Worm (Caenorhabditis elegans) whole organism, L2 larva: ENCODE measurements around the gene ptr-13.

Experiments
- C34F6.9 ChIP-seq: fragments of 150-350 bp; optimal IDR thresholded peaks from 2 replicates; lab custom pipeline; 2014; ENCODE audit warnings: missing biosample characterization, missing genetic modification characterization
- F13H6.1 ChIP-seq: sonication (generic microtip); optimal IDR thresholded peaks from 2 replicates; lab custom pipeline; 2016; ENCODE audit warnings: missing genetic modification characterization, missing compliant biosample characterization
- R02D3.7 ChIP-seq: fragments of 150-350 bp; optimal IDR thresholded peaks from 2 replicates; lab custom pipeline; 2014; ENCODE audit warnings: missing biosample characterization, missing genetic modification characterization
- Y55F3AM.14 ChIP-seq: fragments of 200-800 bp; sonication (Bioruptor generic); optimal IDR thresholded peaks from 2 replicates; lab custom pipeline; 2018; ENCODE audit warnings: mild to moderate bottlenecking, missing genetic modification characterization, missing compliant biosample characterization
- aly-2 ChIP-seq: fragments of 150-350 bp; optimal IDR thresholded peaks from 2 replicates; lab custom pipeline; 2014; ENCODE audit warnings: missing biosample characterization, missing genetic modification characterization
- ama-1 ChIP-seq: fragments of 150-350 bp; optimal IDR thresholded peaks from 2 replicates; lab custom pipeline; 2018; ENCODE audit warnings: inconsistent platforms
- blmp-1 ChIP-seq: sonication (generic microtip); optimal IDR thresholded peaks from 2 replicates; lab custom pipeline; 2017; ENCODE audit warnings: missing genetic modification characterization, mild to moderate bottlenecking, missing compliant biosample characterization, antibody characterized with exemption, moderate library complexity; ENCODE audit not compliant: insufficient read depth
- ceh-16 ChIP-seq: fragments of 150-350 bp; optimal IDR thresholded peaks from 2 replicates; lab custom pipeline; 2014; ENCODE audit warnings: missing biosample characterization, missing genetic modification characterization
- ceh-82 ChIP-seq: fragments of 150-350 bp; optimal IDR thresholded peaks from 2 replicates; lab custom pipeline; 2014; ENCODE audit warnings: missing biosample characterization, missing genetic modification characterization
- crh-2 ChIP-seq: sonication (generic microtip); optimal IDR thresholded peaks from 2 replicates; lab custom pipeline; 2017; ENCODE audit warnings: missing biosample characterization, missing genetic modification characterization
- dmd-4 ChIP-seq: sonication (generic microtip); optimal IDR thresholded peaks from 2 replicates; lab custom pipeline; 2017; ENCODE audit warnings: missing biosample characterization, missing genetic modification characterization
- egl-27 ChIP-seq: sonication (generic microtip); optimal IDR thresholded peaks from 3 replicates; lab custom pipeline; 2017; ENCODE audit warnings: missing biosample characterization, missing genetic modification reagents, missing genetic modification characterization
- elt-1 ChIP-seq: fragments of 150-350 bp; optimal IDR thresholded peaks from 2 replicates; lab custom pipeline; 2014; ENCODE audit warnings: missing biosample characterization, missing genetic modification characterization
- elt-3 ChIP-seq: sonication (generic microtip); optimal IDR thresholded peaks from 2 replicates; lab custom pipeline; 2017; ENCODE audit warnings: missing biosample characterization, missing genetic modification characterization
- fos-1 ChIP-seq: fragments of 150-350 bp; optimal IDR thresholded peaks from 2 replicates; lab custom pipeline; 2014; ENCODE audit warnings: missing biosample characterization, missing genetic modification characterization
- gmeb-1 ChIP-seq: fragments of 150-350 bp; optimal IDR thresholded peaks from 2 replicates; lab custom pipeline; 2014; ENCODE audit warnings: missing biosample characterization, missing genetic modification characterization
- lin-11 ChIP-seq: fragments of 150-350 bp; sonication (generic microtip); optimal IDR thresholded peaks from 2 replicates; lab custom pipeline; 2014; ENCODE audit warnings: missing biosample characterization, missing genetic modification characterization, inconsistent platforms, mixed read lengths
- lin-13 ChIP-seq: fragments of 150-350 bp; optimal IDR thresholded peaks from 2 replicates; lab custom pipeline; 2014; ENCODE audit warnings: missing biosample characterization, missing genetic modification reagents, missing genetic modification characterization
- lin-39 ChIP-seq: fragments of 150-350 bp; optimal IDR thresholded peaks from 2 replicates; lab custom pipeline; 2014; ENCODE audit warnings: missing biosample characterization, missing genetic modification reagents, missing genetic modification characterization
- lsy-2 ChIP-seq, 2 experiments: fragments of 150-350 bp in 1 of 2; sonication (generic microtip) in 1 of 2; optimal IDR thresholded peaks; 2 replicates each; lab custom pipeline; 2014 to 2017; ENCODE audit warnings: missing biosample characterization in 2 of 2, missing genetic modification characterization in 2 of 2
- mab-5 ChIP-seq: fragments of 150-350 bp; optimal IDR thresholded peaks from 2 replicates; lab custom pipeline; 2014; ENCODE audit warnings: missing biosample characterization, missing genetic modification characterization
- mbf-1 ChIP-seq: sonication (generic microtip); optimal IDR thresholded peaks from 2 replicates; lab custom pipeline; 2017; ENCODE audit warnings: missing biosample characterization, missing genetic modification characterization
- mdl-1 ChIP-seq, 2 experiments: fragments of 150-350 bp in 1 of 2; sonication (generic microtip) in 1 of 2; optimal IDR thresholded peaks; 2 replicates each; lab custom pipeline; 2017; ENCODE audit warnings: missing biosample characterization in 2 of 2, missing genetic modification characterization in 2 of 2
- nhr-10 ChIP-seq: sonication (generic microtip); optimal IDR thresholded peaks from 2 replicates; lab custom pipeline; 2017; ENCODE audit warnings: missing biosample characterization, missing genetic modification characterization
- nhr-11 ChIP-seq: fragments of 150-350 bp; optimal IDR thresholded peaks from 2 replicates; lab custom pipeline; 2014; ENCODE audit warnings: missing biosample characterization, missing genetic modification characterization
- nhr-129 ChIP-seq: fragments of 150-350 bp; optimal IDR thresholded peaks from 2 replicates; lab custom pipeline; 2014; ENCODE audit warnings: missing biosample characterization, missing genetic modification characterization
- nhr-21 ChIP-seq: fragments of 150-350 bp; optimal IDR thresholded peaks from 2 replicates; lab custom pipeline; 2014; ENCODE audit warnings: missing biosample characterization, missing genetic modification characterization
- nhr-23 ChIP-seq: fragments of 150-350 bp; optimal IDR thresholded peaks from 2 replicates; lab custom pipeline; 2014; ENCODE audit warnings: missing biosample characterization, missing genetic modification reagents, missing genetic modification characterization
- nhr-237 ChIP-seq: fragments of 150-350 bp; optimal IDR thresholded peaks from 2 replicates; lab custom pipeline; 2014; ENCODE audit warnings: missing biosample characterization, missing genetic modification characterization
- nhr-25 ChIP-seq: fragments of 150-350 bp; sonication (generic microtip); optimal IDR thresholded peaks from 3 replicates; lab custom pipeline; 2014; ENCODE audit warnings: missing biosample characterization, missing genetic modification characterization
- nhr-6 ChIP-seq: fragments of 150-350 bp; optimal IDR thresholded peaks from 2 replicates; lab custom pipeline; 2014; ENCODE audit warnings: missing biosample characterization, missing genetic modification characterization
- nhr-77 ChIP-seq: fragments of 150-350 bp; optimal IDR thresholded peaks from 2 replicates; lab custom pipeline; 2014; ENCODE audit warnings: missing biosample characterization, missing genetic modification characterization
- peb-1 ChIP-seq: fragments of 150-350 bp; optimal IDR thresholded peaks from 2 replicates; lab custom pipeline; 2014; ENCODE audit warnings: missing biosample characterization, missing genetic modification characterization
- sma-3 ChIP-seq: sonication (generic microtip); optimal IDR thresholded peaks from 2 replicates; lab custom pipeline; 2016; ENCODE audit warnings: missing genetic modification reagents, missing genetic modification characterization, missing compliant biosample characterization
- sma-9 ChIP-seq, 2 experiments: fragments of 150-350 bp in 1 of 2; sonication (generic microtip) in 1 of 2; optimal IDR thresholded peaks; 2 replicates each; lab custom pipeline; 2014 to 2016; ENCODE audit warnings: missing genetic modification characterization in 2 of 2, mild to moderate bottlenecking in 1 of 2, missing biosample characterization in 1 of 2, missing compliant biosample characterization in 1 of 2, missing genetic modification reagents in 1 of 2, moderate library complexity in 1 of 2
- snpc-4 ChIP-seq: fragments of 150-350 bp; optimal IDR thresholded peaks from 2 replicates; lab custom pipeline; 2014; ENCODE audit warnings: missing biosample characterization, missing genetic modification characterization
- unc-55 ChIP-seq: fragments of 150-350 bp; sonication (generic microtip); optimal IDR thresholded peaks from 3 replicates; lab custom pipeline; 2014; ENCODE audit warnings: missing biosample characterization, missing genetic modification reagents, missing genetic modification characterization
- unc-62 ChIP-seq: fragments of 150-350 bp; optimal IDR thresholded peaks from 2 replicates; lab custom pipeline; 2014; ENCODE audit warnings: missing biosample characterization, missing genetic modification reagents, missing genetic modification characterization
- zag-1 ChIP-seq: fragments of 150-350 bp; optimal IDR thresholded peaks from 2 replicates; lab custom pipeline; 2014; ENCODE audit warnings: missing biosample characterization, missing genetic modification characterization
- ztf-1 ChIP-seq: fragments of 200-800 bp; sonication (Bioruptor generic); conservative IDR thresholded peaks from 2 replicates; pipeline ENCODE4 v1.3.6; 2022; ENCODE audit warnings: missing genetic modification characterization, missing compliant biosample characterization
- ztf-11 ChIP-seq: sonication (generic microtip); optimal IDR thresholded peaks from 2 replicates; lab custom pipeline; 2017; ENCODE audit warnings: missing biosample characterization, missing genetic modification characterization

ptr-13 gene

DNA sequence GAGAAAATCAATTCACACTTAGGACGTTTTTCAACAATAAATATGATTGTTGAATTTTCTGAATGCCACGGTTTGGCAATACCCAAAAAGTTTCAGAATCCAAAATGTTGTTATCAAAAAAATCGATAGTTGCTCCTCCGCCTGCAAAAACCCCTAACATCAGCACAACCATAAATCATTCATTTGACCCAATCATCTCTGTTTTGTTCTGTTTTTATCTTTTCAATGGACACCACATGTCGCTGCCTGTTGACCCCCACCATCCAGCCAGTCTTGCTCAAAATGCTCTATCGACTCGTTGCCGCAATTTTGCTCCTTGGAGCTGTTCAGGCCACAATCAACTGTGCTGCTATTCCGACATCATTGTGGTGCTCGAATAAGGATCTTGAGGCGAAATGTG lies 25.7 kb upstream of the ptr-13 start, which contains the start of gene F37H8.5:
TSS of gene F37H8.5 (plus strand) at position 181 of the 400 bp plus-strand sequence.
- TF ChIP-seq mab-5 (tag; lab: Kevin White, UChicago) (peak; percentile 22), egl-27 (no peak)

DNA sequence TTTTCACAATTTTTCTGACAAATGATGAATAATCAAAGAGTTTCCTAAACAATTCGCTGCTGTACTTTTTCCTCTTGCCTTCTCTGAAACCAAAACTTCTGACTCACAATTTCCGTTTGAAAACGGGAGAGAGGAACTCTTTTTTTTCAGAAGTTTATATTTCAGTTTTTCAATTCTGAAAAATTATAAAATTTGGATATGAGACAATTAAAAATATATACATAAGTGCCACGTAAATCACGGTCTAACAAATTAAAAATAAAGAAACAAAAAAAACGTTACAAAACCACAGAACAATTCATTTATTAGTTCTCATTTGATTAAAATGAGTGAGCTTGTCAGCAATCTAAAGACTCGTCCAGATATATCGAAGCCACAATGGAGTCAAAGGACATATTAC lies 23.4 kb upstream of the ptr-13 start, which contains the start of gene sfxn-1.2:
TSS of gene sfxn-1.2 (plus strand) at position 301 of the 400 bp plus-strand sequence.
- no peak for TF ChIP-seq ama-1 (lab: Kevin White, UChicago)
- TF ChIP-seq elt-1 (tag; lab: Kevin White, UChicago), result no peak
- no peak for TF ChIP-seq mab-5 (tag; lab: Kevin White, UChicago)
- no peak for TF ChIP-seq ceh-82 (tag; lab: Kevin White, UChicago)
- no peak for TF ChIP-seq lin-11 (tag; lab: Kevin White, UChicago)
- TF ChIP-seq fos-1 (tag; lab: Kevin White, UChicago), result no peak
- no peak for TF ChIP-seq sma-3 (GFP tag; lab: Kevin White, UChicago)
- TF ChIP-seq nhr-237, result no peak
- no peak for TF ChIP-seq unc-55 (GFP tag; lab: Kevin White, UChicago)
- no peak for TF ChIP-seq crh-2
- no peak for TF ChIP-seq elt-3 (tag; lab: Kevin White, UChicago)

DNA sequence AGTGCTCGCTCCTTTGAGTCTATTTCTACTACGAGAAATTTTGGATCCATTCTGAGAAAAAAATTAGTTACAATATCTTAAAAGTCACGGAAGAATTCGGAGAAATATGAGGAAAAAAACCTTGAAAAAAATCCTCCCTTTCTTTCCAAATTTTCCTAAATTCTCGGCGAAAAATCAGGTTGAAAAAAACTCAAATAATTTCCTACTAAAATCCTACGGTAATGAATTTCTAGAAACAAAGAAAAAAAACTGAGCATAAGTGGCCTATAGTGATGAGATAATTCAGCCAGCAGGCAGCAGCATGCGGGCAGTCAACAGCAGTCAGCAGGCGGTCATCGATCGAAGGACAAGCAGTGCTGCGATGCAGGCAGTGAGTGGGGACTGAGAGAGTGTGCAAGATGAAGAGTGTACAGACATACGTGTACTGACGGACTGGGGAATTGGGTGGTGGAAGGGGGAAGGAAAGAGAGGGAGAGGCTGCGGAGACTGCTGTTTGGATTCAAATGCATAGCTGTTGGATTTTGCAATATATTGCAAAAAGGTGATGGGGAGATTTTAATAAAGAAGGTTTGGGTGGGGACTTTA lies 22.6 kb upstream of the ptr-13 start, which contains the start of gene lir-3:
TSS of gene lir-3 (minus strand) at position 51 of the 585 bp plus-strand sequence.
- TF ChIP-seq blmp-1, result no peak
- TF ChIP-seq lin-39, result no peak
- no peak for TF ChIP-seq zag-1 (tag; lab: Kevin White, UChicago)
- TF ChIP-seq nhr-10 (tag; lab: Kevin White, UChicago), result no peak
- peak; percentile 52 for TF ChIP-seq C34F6.9 (tag; lab: Kevin White, UChicago)
- TF ChIP-seq unc-55 (GFP tag; lab: Kevin White, UChicago), result peak; percentile 36
- TF ChIP-seq ama-1 (lab: Kevin White, UChicago), result no peak
- TF ChIP-seq snpc-4, result no peak
- no peak for TF ChIP-seq Y55F3AM.14 (GFP tag; lab: Kevin White, UChicago)
- peak; percentile 21 for TF ChIP-seq nhr-129 (tag; lab: Kevin White, UChicago)
- TF ChIP-seq F13H6.1 (tag; lab: Kevin White, UChicago), result peak; percentile 24
- no peak for TF ChIP-seq R02D3.7 (tag; lab: Kevin White, UChicago)
- TF ChIP-seq sma-9 (GFP tag; optimal IDR thresholded peaks at IDR 0.05; lab: Kevin White, UChicago), result peak; percentile 7
- TF ChIP-seq sma-9 (tag; optimal IDR thresholded peaks at IDR 0.05; lab: Kevin White, UChicago), result no peak
- TF ChIP-seq lsy-2 (tag; optimal IDR thresholded peaks at IDR 0.05; lab: Kevin White, UChicago), result peak in 1 of 2 experiments; percentile 37

DNA sequence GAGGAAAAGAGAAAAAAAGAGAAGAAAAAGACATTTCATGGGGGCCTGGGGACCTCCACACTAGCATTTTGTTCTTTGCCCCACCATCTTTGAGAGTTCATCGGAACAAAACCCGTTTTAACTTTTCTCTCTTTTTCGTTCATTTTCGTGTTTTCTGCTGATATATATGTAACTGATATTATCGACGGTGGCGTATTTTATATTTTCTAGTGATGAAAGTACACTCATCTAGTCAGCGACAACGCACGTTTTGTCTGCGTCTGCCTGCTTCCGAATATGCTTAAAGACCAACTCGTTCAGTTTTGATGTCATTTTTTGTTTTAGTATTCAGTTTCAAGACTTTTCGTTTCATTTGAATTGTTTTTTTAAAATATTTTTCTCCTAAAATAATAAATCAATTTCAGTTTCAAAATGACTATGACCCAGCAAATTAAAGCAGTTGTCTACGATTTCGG lies 19.0 kb upstream of the ptr-13 start, which contains the start of gene bigr-1:
TSS of gene bigr-1 (plus strand) at position 405 of the 455 bp plus-strand sequence.
- TF ChIP-seq fos-1 (tag; lab: Kevin White, UChicago) (peak; percentile 44), nhr-6 (tag; lab: Kevin White, UChicago) (no peak), R02D3.7 (tag; lab: Kevin White, UChicago) (no peak), sma-9 (GFP tag; optimal IDR thresholded peaks at IDR 0.05; lab: Kevin White, UChicago) (peak; percentile 83), sma-9 (tag; optimal IDR thresholded peaks at IDR 0.05; lab: Kevin White, UChicago) (no peak), nhr-129 (tag; lab: Kevin White, UChicago) (peak; percentile 4), nhr-11 (tag; lab: Kevin White, UChicago) (no peak), lin-13 (no peak), ceh-16 (tag; lab: Kevin White, UChicago) (no peak), snpc-4 (no peak), F13H6.1 (tag; lab: Kevin White, UChicago) (peak; percentile 3), crh-2 (peak; percentile 57), dmd-4 (tag; lab: Kevin White, UChicago) (no peak), unc-55 (GFP tag; lab: Kevin White, UChicago) (no peak), lsy-2 (tag; optimal IDR thresholded peaks at IDR 0.05; lab: Kevin White, UChicago) (no peak), nhr-25 (tag; lab: Kevin White, UChicago) (no peak), unc-62 (no peak), gmeb-1 (tag; lab: Kevin White, UChicago) (peak; percentile 27), nhr-77 (tag; lab: Kevin White, UChicago) (no peak), blmp-1 (no peak), mbf-1 (no peak), ceh-82 (tag; lab: Kevin White, UChicago) (no peak), nhr-21 (peak; percentile 26), ztf-11 (tag; lab: Kevin White, UChicago) (no peak), peb-1 (tag; lab: Kevin White, UChicago) (no peak), mdl-1 (tag; optimal IDR thresholded peaks at IDR 0.05; lab: Kevin White, UChicago) (peak in 1 of 2 experiments; percentile 9), nhr-23 (tag; lab: Kevin White, UChicago) (no peak), nhr-237 (no peak), ztf-1 (GFP tag; lab: Robert Waterston, UW) (no peak), aly-2 (tag; lab: Kevin White, UChicago) (no peak)
